Fruit fly (Drosophila melanogaster) ovary, adult (tissue): ENCODE data around the gene Pgls.
A peak's percentile ranks its signal among the peaks of the same experiment; 100 is the strongest.

ENCODE experiments used
- CG17801 ChIP-seq: fragments of 200-800 bp; optimal IDR thresholded peaks from 2 replicates; lab custom pipeline; 2019; ENCODE audit warnings: missing biosample characterization, mild to moderate bottlenecking, missing genetic modification characterization, moderate library complexity; ENCODE audit not compliant: partially characterized antibody

Gene Pgls

DNA sequence GAGAGGGAATG is at the start of gene Pgls:
Gene Pgls (plus strand): TSS at position 3 of the 11 bp plus-strand sequence.
- no peak for TF ChIP-seq CG17801 (GFP tag; lab: Kevin White, UChicago)

dm6 chrX:10801033-10801432 is 46.2 kb upstream of the Pgls start:
- no peak for TF ChIP-seq CG17801 (GFP tag; lab: Kevin White, UChicago)

dm6 chrX:10801827-10802456 is 45.3 kb upstream of the Pgls start:
- no peak for TF ChIP-seq CG17801 (GFP tag; lab: Kevin White, UChicago)

DNA sequence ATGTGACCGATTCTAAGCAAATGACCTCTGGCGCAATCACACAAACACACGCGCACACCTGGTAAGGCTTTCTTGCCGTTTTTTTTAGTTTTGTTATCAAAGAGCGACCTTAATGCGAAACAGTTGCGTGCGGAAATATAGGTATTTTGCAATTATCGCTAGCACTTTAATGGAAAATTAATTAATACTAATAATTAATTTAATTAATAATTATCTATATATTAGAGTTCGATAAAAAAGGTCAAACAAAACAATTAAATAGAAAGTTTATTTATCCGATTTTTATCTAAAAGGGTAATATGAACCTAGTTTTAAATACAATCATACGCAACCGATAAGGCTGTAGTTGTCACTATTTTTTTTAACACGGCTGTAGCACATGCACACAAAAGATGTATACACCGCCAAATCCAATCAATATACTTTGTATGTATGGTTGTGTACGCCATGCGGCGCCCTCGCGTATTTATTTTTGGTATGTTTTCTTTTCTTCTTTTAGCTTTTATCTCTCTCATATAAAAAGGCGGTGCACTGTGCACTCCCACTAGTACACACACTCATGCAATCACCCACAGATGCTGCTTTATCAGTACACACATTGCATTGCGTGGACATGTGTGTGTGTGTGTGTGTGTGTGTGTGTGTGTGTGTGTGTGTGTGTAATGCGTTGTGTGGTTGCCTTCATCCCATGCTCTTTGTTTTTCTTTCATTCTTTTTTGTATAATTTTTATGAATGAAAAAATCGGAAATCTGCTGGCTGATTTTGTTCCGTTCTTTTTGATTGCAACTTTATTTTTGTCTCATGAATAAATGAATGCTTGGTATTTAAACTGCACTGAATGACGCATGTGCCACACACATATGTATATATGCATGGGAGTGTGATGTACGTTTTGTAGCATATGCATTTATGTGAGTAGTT is 44.5 kb upstream of the Pgls start:
- TF ChIP-seq CG17801 (GFP tag; lab: Kevin White, UChicago): peak; percentile 42

- TF ChIP-seq CG17801 (GFP tag; lab: Kevin White, UChicago): no peak
Measured at dm6 chrX:10804042-10804441, 43.2 kb upstream of the Pgls start.

DNA sequence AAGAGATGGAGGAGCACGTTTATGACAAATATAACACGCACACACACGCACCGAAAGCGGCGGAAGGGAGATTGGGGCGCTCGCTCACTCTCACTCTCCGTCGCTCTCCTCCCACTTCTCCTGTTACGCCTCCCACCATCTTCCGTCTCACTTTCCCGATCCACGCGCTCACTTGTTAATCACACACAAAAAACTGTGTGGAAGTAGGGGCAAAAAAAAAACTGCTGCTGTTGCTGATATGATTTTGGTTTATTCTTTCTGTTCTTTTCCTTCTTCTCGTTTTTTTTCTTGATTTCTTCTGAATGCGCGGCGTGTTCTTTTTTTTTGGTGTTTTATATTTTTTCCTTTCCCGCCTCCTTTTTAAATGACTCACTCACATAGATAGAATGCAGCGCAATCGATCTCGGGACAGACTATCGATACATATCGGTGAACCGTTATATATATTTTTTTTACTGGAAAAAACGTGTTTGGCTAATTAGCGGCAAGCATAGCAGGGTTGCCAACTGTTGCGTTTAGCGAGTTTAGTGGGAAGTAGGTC is 41.5 kb upstream of the Pgls start:
- peak; percentile 78 for TF ChIP-seq CG17801 (GFP tag; lab: Kevin White, UChicago)

- peak; percentile 67 for TF ChIP-seq CG17801 (GFP tag; lab: Kevin White, UChicago)
Measured at dm6 chrX:10806718-10807412, 40.4 kb upstream of the Pgls start.

- TF ChIP-seq CG17801 (GFP tag; lab: Kevin White, UChicago): no peak
Measured at dm6 chrX:10808684-10809083, 38.6 kb upstream of the Pgls start.

DNA sequence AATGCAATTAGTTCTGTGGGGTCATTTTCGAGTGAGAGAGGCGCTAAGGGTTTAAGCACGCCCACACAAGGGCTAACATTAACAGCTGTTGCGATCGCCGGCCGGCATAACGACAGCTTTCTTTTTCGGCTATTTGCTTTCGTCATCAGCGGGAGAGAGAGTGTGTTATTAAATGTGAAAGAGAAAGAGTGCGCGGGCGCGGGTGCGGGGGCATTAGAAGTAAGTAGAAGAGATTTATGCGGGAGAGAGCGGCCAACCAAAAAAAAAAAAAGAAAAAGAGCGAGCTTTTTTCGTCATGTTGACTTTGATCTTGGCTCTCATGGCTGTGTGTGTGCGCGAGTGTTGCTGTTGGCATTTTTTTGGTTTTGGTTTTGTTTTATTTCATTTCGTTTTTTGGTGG is 33.1 kb upstream of the Pgls start:
- no peak for TF ChIP-seq CG17801 (GFP tag; lab: Kevin White, UChicago)

- TF ChIP-seq CG17801 (GFP tag; lab: Kevin White, UChicago): no peak
Measured at dm6 chrX:10814832-10815372, 32.3 kb upstream of the Pgls start.

dm6 chrX:10815511-10816080 is 31.6 kb upstream of the Pgls start:
- TF ChIP-seq CG17801 (GFP tag; lab: Kevin White, UChicago): peak; percentile 40

DNA sequence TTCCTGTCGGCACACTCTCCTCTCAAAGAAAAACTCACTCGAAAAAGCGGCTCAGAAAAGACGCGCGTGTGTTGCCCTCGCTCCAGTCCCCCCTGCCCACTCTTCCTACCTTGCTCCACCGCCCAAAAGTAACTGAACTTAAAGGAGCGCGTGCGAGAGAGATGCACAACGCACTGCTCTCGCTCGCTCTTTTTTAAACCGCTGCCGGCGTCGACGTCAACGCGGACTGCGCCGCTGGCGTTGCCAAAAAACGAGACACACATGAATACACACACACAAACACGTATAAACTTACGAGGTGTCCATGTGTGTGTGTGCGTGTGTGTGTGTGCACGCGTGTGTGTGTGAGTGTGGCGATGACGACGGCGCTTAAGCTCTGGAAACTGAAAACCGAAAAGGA is 30.4 kb upstream of the Pgls start:
- TF ChIP-seq CG17801 (GFP tag; lab: Kevin White, UChicago): no peak

DNA sequence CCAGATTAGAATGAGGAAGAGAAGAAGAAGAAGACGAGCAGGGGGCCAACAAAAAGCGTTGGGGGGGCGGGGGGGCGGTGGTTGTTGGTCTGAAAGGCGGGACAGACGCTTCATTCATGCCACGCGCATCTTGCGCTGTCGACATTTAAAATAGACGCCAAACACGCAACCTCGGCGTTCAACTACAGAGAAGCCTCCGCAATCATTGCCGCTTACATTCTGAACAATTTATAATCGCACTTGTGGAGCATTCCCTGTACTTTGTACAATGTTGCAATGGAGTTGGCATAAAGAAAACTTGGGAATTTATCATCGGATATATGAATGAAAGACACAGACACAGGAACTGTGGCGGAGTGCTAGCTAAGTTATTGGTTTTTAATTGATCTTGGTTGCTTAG is 26.5 kb upstream of the Pgls start:
- no peak for TF ChIP-seq CG17801 (GFP tag; lab: Kevin White, UChicago)

- no peak for TF ChIP-seq CG17801 (GFP tag; lab: Kevin White, UChicago)
Measured at dm6 chrX:10822096-10822495, 25.1 kb upstream of the Pgls start.
